Worm (Caenorhabditis elegans): Measurements from ENCODE around the gene ZK418.7.

ce11 chrIII:7030044-7030804 lies 50.4 kb downstream of the ZK418.7 start:
- TF ChIP-seq snpc-4 (GFP tag; optimal IDR thresholded peaks at IDR 0.05) (peak; percentile 84), snpc-4 (tag; optimal IDR thresholded peaks at IDR 0.05) (peak; percentile 91 to 94 (median 92)), ama-1 (optimal IDR thresholded peaks at IDR 0.05) (no peak), ama-1 (GFP tag; optimal IDR thresholded peaks at IDR 0.05) (no peak), rcor-1 (GFP tag; IDR thresholded peaks at IDR 0.05) (no peak), repo-1 (tag; optimal IDR thresholded peaks at IDR 0.05) (no peak), F23B12.7 (tag; optimal IDR thresholded peaks at IDR 0.05; ENCODE audit: insufficient read depth) (peak; percentile 19), Y53G8AR.9 (GFP tag; conservative IDR thresholded peaks at IDR 0.05) (no peak), attf-6 (GFP tag; IDR thresholded peaks at IDR 0.05) (no peak), Y95B8A.8 (GFP tag; IDR thresholded peaks at IDR 0.05) (no peak), efl-1 (GFP tag; optimal IDR thresholded peaks at IDR 0.05) (no peak), F10E7.11 (tag; optimal IDR thresholded peaks at IDR 0.05) (no peak), mcd-1 (GFP tag; IDR thresholded peaks at IDR 0.05) (no peak), rpc-1 (optimal IDR thresholded peaks at IDR 0.05) (peak; percentile 77), rpc-1 (tag; optimal IDR thresholded peaks at IDR 0.05) (peak; percentile 72), B0019.2 (GFP tag; conservative IDR thresholded peaks at IDR 0.05) (no peak)
